Worm (Caenorhabditis elegans) whole organism, young adult: ENCODE results near the gene F19C6.4.
A peak's percentile ranks its signal among the peaks of the same experiment; 100 is the strongest.

Experiments
- F22D6.2 ChIP-seq: sonication (generic microtip); optimal IDR thresholded peaks from 2 replicates; lab custom pipeline; 2016; ENCODE audit warnings: mild to moderate bottlenecking, missing genetic modification characterization, missing compliant biosample characterization
- F57C9.4 ChIP-seq: sonication (generic microtip); optimal IDR thresholded peaks from 2 replicates; lab custom pipeline; 2017; ENCODE audit warnings: mild to moderate bottlenecking, missing genetic modification characterization, missing compliant biosample characterization
- cebp-1 ChIP-seq, 2 experiments: fragments of 200-800 bp in 1 of 2; sonication (Bioruptor generic) in 1 of 2; sonication (generic microtip) in 1 of 2; IDR thresholded peaks in 1 of 2; optimal IDR thresholded peaks in 1 of 2; 2 replicates each; pipeline versions ENCODE4 v1.3.6 to Lab custom; 2017 to 2022; ENCODE audit warnings: missing compliant biosample characterization in 2 of 2, missing genetic modification characterization in 2 of 2, mild to moderate bottlenecking in 1 of 2, missing genetic modification reagents in 1 of 2, moderate library complexity in 1 of 2
- snpc-4 ChIP-seq, 5 experiments: fragments of 150-350 bp in 1 of 5; sonication (generic microtip) in 4 of 5; optimal IDR thresholded peaks; 2 replicates each; lab custom pipeline; 2014 to 2018; ENCODE audit warnings: missing genetic modification characterization in 5 of 5, missing biosample characterization in 3 of 5, antibody characterized with exemption in 2 of 5, mild to moderate bottlenecking in 2 of 5, missing compliant biosample characterization in 2 of 5, missing genotype in 2 of 5, moderate library complexity in 2 of 5, missing genetic modification reagents in 1 of 5

- TF ChIP-seq snpc-4 (GFP tag; optimal IDR thresholded peaks at IDR 0.05; lab: Kevin White, UChicago) (no peak), snpc-4 (tag; optimal IDR thresholded peaks at IDR 0.05; lab: Kevin White, UChicago) (peak in 2 of 4 experiments; percentile 63 to 71), F57C9.4 (tag; lab: Kevin White, UChicago) (no peak), cebp-1 (GFP tag; IDR thresholded peaks at IDR 0.05; lab: Robert Waterston, UW) (no peak), cebp-1 (tag; optimal IDR thresholded peaks at IDR 0.05; lab: Kevin White, UChicago) (no peak), F22D6.2 (tag; lab: Kevin White, UChicago) (no peak)
Measured at ce11 chrX:9988884-9989283, 28.9 kb downstream of the F19C6.4 start.
